Worm (Caenorhabditis elegans): ENCODE data around the gene rei-2.

Gene rei-2

DNA sequence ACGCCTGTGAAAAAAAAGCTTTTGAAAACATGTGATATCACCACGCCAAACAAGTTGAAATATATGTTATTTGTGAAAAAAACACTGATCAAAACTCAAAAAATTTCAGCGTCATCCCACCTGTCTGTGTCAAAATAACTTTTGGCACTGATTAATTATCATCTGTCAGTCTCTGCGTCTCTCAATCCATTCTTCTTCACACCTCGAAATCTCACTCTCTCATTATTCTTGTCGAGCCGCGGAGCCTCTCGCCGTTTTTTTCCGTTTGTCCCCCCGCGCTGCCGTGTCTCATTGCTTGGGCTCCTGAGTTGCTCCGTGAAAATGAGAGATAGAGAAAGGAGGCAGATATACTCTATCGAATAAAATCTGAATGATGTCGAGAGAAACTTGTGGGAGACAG lies 36.9 kb downstream of the rei-2 start (continued):
- TF ChIP-seq nhr-47 (tag; optimal IDR thresholded peaks at IDR 0.05) (peak; percentile 49), lin-35 (GFP tag; optimal IDR thresholded peaks at IDR 0.05) (no peak), nhr-85 (tag) (no peak), mdl-1 (tag; optimal IDR thresholded peaks at IDR 0.05) (no peak), nhr-11 (tag; optimal IDR thresholded peaks at IDR 0.05) (no peak), C16A3.4 (tag; optimal IDR thresholded peaks at IDR 0.05) (no peak), nhr-71 (tag; optimal IDR thresholded peaks at IDR 0.05) (peak; percentile 86), zag-1 (tag; optimal IDR thresholded peaks at IDR 0.05) (no peak), dsc-1 (tag; optimal IDR thresholded peaks at IDR 0.05) (peak; percentile 80), ztf-11 (tag; optimal IDR thresholded peaks at IDR 0.05) (no peak), pax-3 (tag; optimal IDR thresholded peaks at IDR 0.05) (no peak), jun-1 (tag; optimal IDR thresholded peaks at IDR 0.05) (no peak), unc-130 (tag; optimal IDR thresholded peaks at IDR 0.05) (no peak), lin-14 (GFP tag; optimal IDR thresholded peaks at IDR 0.05) (peak; percentile 80), nhr-12 (tag; optimal IDR thresholded peaks at IDR 0.05) (no peak), C34B4.2 (tag; optimal IDR thresholded peaks at IDR 0.05) (no peak), ceh-82 (tag; optimal IDR thresholded peaks at IDR 0.05) (no peak), nhr-19 (GFP tag; conservative IDR thresholded peaks at IDR 0.05) (0 out of 2 replicates have a peak, but pooled peaks have one; percentile 36), dpl-1 (GFP tag; optimal IDR thresholded peaks at IDR 0.05) (no peak), ceh-90 (tag; optimal IDR thresholded peaks at IDR 0.05) (no peak), sptf-1 (tag; optimal IDR thresholded peaks at IDR 0.05) (no peak), aha-1 (tag; optimal IDR thresholded peaks at IDR 0.05) (no peak), nhr-76 (tag; optimal IDR thresholded peaks at IDR 0.05) (no peak), blmp-1 (tag; optimal IDR thresholded peaks at IDR 0.05) (no peak), lsy-2 (tag; optimal IDR thresholded peaks at IDR 0.05) (peak; percentile 31 to 34), ama-1 (optimal IDR thresholded peaks at IDR 0.05) (no peak), nhr-28 (tag; optimal IDR thresholded peaks at IDR 0.05) (no peak), lin-13 (GFP tag; optimal IDR thresholded peaks at IDR 0.05) (no peak), fkh-8 (tag; optimal IDR thresholded peaks at IDR 0.05) (peak; percentile 56), snu-23 (GFP tag; optimal IDR thresholded peaks at IDR 0.05) (peak; percentile 48), pag-3 (tag; optimal IDR thresholded peaks at IDR 0.05; ENCODE audit: borderline replicate concordance, insufficient read depth) (peak; percentile 83), pqm-1 (tag; optimal IDR thresholded peaks at IDR 0.05) (no peak), efl-1 (optimal IDR thresholded peaks at IDR 0.05) (no peak), efl-1 (GFP tag; optimal IDR thresholded peaks at IDR 0.05 in 1 of 2) (no peak)

DNA sequence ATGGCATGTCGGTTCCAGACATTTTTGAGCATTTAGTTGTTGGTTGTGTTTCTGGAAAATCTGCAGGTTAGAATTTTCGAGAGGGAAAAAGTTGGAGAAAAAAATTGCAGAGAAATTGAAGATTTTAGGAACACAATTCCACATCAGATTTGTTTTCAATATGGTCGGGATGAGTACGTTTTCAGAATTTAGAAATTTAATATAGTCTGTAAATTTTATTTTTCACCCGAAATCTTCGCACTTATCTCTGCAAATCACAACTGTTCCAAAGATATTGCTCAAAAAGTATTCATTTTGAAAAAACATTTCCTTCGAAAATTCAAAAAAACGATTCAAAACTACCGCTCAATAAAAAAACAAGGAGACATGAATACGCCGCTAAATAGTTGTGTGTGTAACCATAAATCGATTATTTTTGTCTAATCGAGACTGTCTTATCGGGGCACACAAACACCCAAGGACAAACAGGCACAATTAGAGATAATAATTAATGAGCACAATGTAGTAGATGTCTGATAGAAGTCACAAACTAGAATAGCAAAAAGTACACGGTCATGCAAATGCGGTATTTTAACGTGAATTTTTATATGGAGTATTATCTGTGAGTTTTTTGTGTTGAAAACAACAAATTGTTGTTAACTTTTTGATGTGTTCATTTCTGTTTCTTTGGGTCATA lies 41.7 kb downstream of the rei-2 start, which contains the start of gene vpat-1:
Gene vpat-1, minus strand, starts transcription at position 51 of the 676 bp plus-strand sequence.
- TF ChIP-seq nhr-85 (tag) = no peak
- TF ChIP-seq elt-2 (tag; optimal IDR thresholded peaks at IDR 0.05) = peak; percentile 76
- peak; percentile 8 for TF ChIP-seq nhr-20 (tag; optimal IDR thresholded peaks at IDR 0.05)

DNA sequence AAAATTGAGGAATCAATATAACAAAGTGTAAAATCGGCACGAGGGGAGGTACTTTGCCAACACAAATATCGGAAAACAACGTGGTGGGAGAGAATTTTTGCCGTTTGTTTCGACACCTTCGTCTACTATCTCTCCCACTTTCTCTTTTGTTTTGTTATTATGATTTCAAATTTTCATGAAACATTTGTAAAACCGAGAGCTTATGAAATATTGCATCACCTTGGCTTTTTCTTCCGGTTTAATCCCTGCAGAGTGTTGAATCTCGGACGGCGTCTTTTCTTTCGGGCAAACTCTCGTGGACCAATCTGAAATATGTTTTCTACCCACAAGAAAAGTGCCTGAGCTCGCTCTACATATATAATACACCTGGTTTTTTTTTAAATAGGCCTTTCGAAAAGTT lies 43.6 kb downstream of the rei-2 start:
- TF ChIP-seq alr-1 (tag; optimal IDR thresholded peaks at IDR 0.05; ENCODE audit: borderline replicate concordance) (no peak), skn-1 (tag; optimal IDR thresholded peaks at IDR 0.05) (peak; percentile 69), lin-39 (tag; optimal IDR thresholded peaks at IDR 0.05) (no peak)

DNA sequence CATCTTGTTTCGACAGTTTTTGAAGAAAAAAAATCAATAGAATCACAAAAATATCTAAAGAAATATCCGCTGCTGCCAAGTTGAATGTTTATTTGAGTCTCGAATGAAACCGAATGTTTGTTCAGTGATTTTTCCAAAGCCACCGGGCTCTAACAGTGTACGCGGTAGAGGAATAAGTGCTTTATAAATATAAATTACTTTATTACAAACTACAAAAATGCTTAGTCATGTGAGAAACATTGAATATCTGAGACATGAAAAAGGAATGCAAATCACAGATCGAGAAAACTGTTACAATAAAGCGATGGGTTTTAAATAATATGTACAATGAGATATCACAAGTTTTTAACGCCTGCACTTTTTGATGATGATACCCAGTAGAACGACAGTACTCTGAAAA lies 49.6 kb downstream of the rei-2 start, which contains the start of gene F55A4.7:
Gene F55A4.7, minus strand, starts transcription at position 101 of the 400 bp plus-strand sequence.
- TF ChIP-seq ets-5 (GFP tag; IDR thresholded peaks at IDR 0.05) (no peak), nhr-85 (tag) (peak; percentile 20)

Data from whole organism, L1 larva.